Worm (Caenorhabditis elegans): Measurements from ENCODE around the gene hrg-9.
A peak's percentile ranks its signal among the peaks of the same experiment; 100 is the strongest.

The hrg-9 gene

DNA sequence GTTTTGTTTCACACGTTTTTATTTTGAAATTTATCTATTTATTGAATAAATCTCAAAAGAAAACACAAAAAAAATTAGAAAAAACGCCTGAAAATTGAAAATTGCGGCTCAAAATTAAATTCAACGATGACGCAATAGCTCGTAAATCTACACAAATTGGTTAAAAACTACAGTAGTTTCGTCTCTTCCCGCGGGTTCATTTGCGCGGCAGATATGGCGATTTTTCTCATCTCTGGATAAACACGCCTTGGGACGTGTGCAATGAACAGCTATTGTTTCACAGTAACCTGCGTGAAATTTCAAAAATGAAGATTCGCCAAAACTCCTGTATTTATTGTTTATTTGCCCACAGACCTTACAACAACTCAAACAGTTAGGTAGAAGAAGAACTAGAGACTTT, 46.1 kb upstream of the hrg-9 start:
- TF ChIP-seq dmd-8 (GFP tag; IDR thresholded peaks at IDR 0.05) (no peak), vab-7 (GFP tag; IDR thresholded peaks at IDR 0.05) (no peak), lin-39 (tag; optimal IDR thresholded peaks at IDR 0.05) (no peak), T20F7.1 (GFP tag; optimal IDR thresholded peaks at IDR 0.05) (no peak), R02D3.7 (tag; optimal IDR thresholded peaks at IDR 0.05) (peak; percentile 43), spr-1 (tag; optimal IDR thresholded peaks at IDR 0.05) (no peak)

DNA sequence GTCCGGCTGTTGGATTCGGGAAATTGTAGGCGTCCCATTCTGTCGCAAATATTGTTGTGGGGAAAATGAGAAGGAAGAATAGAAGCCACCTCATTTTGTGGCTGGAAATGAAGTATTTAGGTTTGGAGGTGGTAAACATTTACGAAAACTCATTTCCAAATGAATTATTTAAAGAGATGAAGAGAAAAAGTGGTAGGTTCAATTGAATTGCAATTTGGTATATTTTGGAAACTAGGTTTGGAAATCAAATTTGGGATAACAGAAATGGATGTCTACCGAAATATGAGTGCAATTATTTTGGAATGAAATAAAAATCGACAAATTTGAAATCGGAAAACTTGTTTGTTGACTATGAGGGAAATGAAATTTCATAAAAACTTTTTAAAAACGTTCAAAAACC, 45.7 kb upstream of the hrg-9 start, which contains the start of gene F15B9.10:
Gene F15B9.10, minus strand, starts transcription at position 101 of the 400 bp plus-strand sequence.
- TF ChIP-seq unc-62 (GFP tag; optimal IDR thresholded peaks at IDR 0.05 in 1 of 2) (peak in 1 of 2 experiments; percentile 3), unc-62 (tag; optimal IDR thresholded peaks at IDR 0.05) (no peak), spr-3 (GFP tag; optimal IDR thresholded peaks at IDR 0.05) (no peak)

DNA sequence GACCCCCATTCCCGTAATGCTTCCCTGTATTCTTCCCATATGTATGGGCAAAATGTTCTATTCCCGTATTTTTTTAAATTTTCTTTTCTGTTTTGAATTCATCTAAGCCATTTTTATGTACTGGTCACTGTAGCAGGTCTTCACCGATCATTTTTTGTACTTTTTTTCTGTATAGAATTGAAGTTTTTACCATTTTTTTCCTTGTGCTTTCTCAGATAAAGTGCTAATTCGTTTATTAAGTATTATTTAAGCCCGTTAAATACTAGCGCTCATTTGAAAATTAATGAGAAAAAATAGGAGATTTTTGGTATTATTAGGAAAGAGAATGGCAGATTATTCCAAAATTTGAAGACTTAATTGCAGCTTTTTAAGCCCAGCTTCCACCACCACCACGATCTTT, 43.6 kb upstream of the hrg-9 start:
- TF ChIP-seq Y75B8A.6 (GFP tag; IDR thresholded peaks at IDR 0.05), result no peak
- TF ChIP-seq arid-1 (GFP tag; conservative IDR thresholded peaks at IDR 0.05), result 0 out of 2 replicates have a peak, but pooled peaks have one; percentile 28
- TF ChIP-seq mdl-1 (tag; optimal IDR thresholded peaks at IDR 0.05), result no peak
- no peak for TF ChIP-seq daf-16 (GFP tag; optimal IDR thresholded peaks at IDR 0.05)
- no peak for TF ChIP-seq daf-16 (tag; optimal IDR thresholded peaks at IDR 0.05)
- no peak for TF ChIP-seq hif-1 (tag; optimal IDR thresholded peaks at IDR 0.05)
- TF ChIP-seq duxl-1 (tag; optimal IDR thresholded peaks at IDR 0.05; ENCODE audit: poor library complexity), result no peak
- TF ChIP-seq D1046.2 (GFP tag; IDR thresholded peaks at IDR 0.05), result no peak
- no peak for TF ChIP-seq hmg-1.1 (GFP tag; IDR thresholded peaks at IDR 0.05)
- TF ChIP-seq lin-38 (GFP tag; IDR thresholded peaks at IDR 0.05), result peak; percentile 40
- TF ChIP-seq aha-1 (tag), result no peak
- TF ChIP-seq spr-1 (tag; optimal IDR thresholded peaks at IDR 0.05), result no peak

DNA sequence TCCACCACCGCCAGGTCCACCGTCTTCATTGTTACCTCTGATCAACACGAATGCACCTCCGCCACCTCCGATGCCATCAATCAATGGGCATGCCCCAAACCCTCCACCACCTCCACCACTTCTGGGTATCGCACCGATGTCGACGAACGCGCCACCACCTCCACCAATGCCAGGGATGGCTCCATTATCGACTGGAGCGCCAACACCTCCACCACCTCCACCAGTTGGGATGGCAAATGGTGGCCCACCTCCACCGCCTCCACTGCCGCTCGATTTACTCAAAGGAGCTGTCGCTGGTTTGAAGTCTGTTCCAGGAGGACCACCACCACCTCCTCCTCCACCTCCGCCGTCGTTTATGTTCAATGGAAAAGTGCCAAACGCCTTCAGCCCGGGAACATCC, 41.2 kb upstream of the hrg-9 start:
- TF ChIP-seq daf-12 (tag; optimal IDR thresholded peaks at IDR 0.05), result no peak
- TF ChIP-seq pha-4 (GFP tag; IDR thresholded peaks at IDR 0.05), result no peak
- TF ChIP-seq pha-4 (tag; optimal IDR thresholded peaks at IDR 0.05), result no peak
- TF ChIP-seq hlh-30 (tag; optimal IDR thresholded peaks at IDR 0.05; ENCODE audit: insufficient read depth), result no peak
- TF ChIP-seq zag-1 (tag; optimal IDR thresholded peaks at IDR 0.05), result no peak
- no peak for TF ChIP-seq dpl-1 (GFP tag; optimal IDR thresholded peaks at IDR 0.05)
- TF ChIP-seq vab-7 (GFP tag; IDR thresholded peaks at IDR 0.05), result no peak
- TF ChIP-seq nhr-28 (tag; optimal IDR thresholded peaks at IDR 0.05), result no peak
- peak; percentile 71; the same call in 1 of the 2 replicates for TF ChIP-seq D1046.2 (GFP tag; IDR thresholded peaks at IDR 0.05)
- TF ChIP-seq ztf-11 (tag; optimal IDR thresholded peaks at IDR 0.05), result no peak
- TF ChIP-seq aha-1 (tag), result peak; percentile 69
- TF ChIP-seq set-16 (GFP tag; IDR thresholded peaks at IDR 0.05), result peak; percentile 90
- TF ChIP-seq ztf-7 (tag; optimal IDR thresholded peaks at IDR 0.05), result no peak
- TF ChIP-seq aly-2 (tag; optimal IDR thresholded peaks at IDR 0.05), result no peak
- no peak for TF ChIP-seq Y75B8A.6 (GFP tag; IDR thresholded peaks at IDR 0.05)
- TF ChIP-seq ctbp-1 (GFP tag; IDR thresholded peaks at IDR 0.05), result no peak

DNA sequence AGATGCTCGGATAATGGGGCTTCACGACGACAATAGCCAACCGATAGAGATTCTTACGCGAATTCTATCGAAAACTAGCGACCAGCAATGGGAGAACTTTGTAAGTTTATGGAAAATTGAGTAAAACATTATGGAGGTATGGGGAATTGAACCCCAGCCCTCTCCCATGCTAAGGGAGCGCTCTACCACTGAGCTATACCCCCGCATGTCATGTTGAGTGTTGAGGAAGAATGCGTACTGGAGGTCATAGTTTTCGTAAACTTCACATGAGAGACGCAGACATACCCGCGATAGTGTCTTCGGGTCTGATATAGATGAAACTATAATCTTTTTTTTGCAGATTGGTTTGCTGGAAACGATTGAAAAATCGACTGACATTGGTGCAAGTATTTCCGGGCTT, 40.2 kb upstream of the hrg-9 start:
- TF ChIP-seq unc-130 (GFP tag; optimal IDR thresholded peaks at IDR 0.05) (peak; percentile 50), ceh-82 (tag; optimal IDR thresholded peaks at IDR 0.05) (no peak), dmd-8 (GFP tag; IDR thresholded peaks at IDR 0.05) (peak; percentile 95), hlh-11 (tag; optimal IDR thresholded peaks at IDR 0.05) (peak; percentile 64), cey-2 (tag; optimal IDR thresholded peaks at IDR 0.05; ENCODE audit: borderline replicate concordance, insufficient read depth) (no peak), mxl-2 (GFP tag; conservative IDR thresholded peaks at IDR 0.05) (0 out of 2 replicates have a peak, but pooled peaks have one; percentile 48), Y105C5A.15 (GFP tag; IDR thresholded peaks at IDR 0.05) (peak; percentile 85), lin-39 (tag; optimal IDR thresholded peaks at IDR 0.05) (no peak), D1046.2 (GFP tag; IDR thresholded peaks at IDR 0.05) (peak; percentile 69; the same call in 1 of the 2 replicates), ceh-32 (tag; optimal IDR thresholded peaks at IDR 0.05; ENCODE audit: poor library complexity) (peak; percentile 25), nhr-102 (tag; optimal IDR thresholded peaks at IDR 0.05) (peak; percentile 71), lin-13 (GFP tag; optimal IDR thresholded peaks at IDR 0.05) (peak; percentile 36), ctbp-1 (GFP tag; IDR thresholded peaks at IDR 0.05) (peak; percentile 85), nhr-77 (tag; optimal IDR thresholded peaks at IDR 0.05) (peak; percentile 63), arid-1 (GFP tag; conservative IDR thresholded peaks at IDR 0.05) (peak; percentile 81), lin-29 (GFP tag; IDR thresholded peaks at IDR 0.05) (no peak), nhr-10 (tag; optimal IDR thresholded peaks at IDR 0.05) (no peak), gei-8 (GFP tag; optimal IDR thresholded peaks at IDR 0.05) (peak; percentile 62)
